Worm (Caenorhabditis elegans) whole organism, L4 larva: ENCODE data around the gene srh-246.
A peak's percentile ranks its signal among the peaks of the same experiment; 100 is the strongest.

ENCODE experiments used
- F37D6.2 ChIP-seq: sonication (generic microtip); optimal IDR thresholded peaks from 2 replicates; lab custom pipeline; 2016; ENCODE audit warnings: mild to moderate bottlenecking, missing genetic modification characterization, missing compliant biosample characterization
- F49E8.2 ChIP-seq: sonication (generic microtip); optimal IDR thresholded peaks from 2 replicates; lab custom pipeline; 2016; ENCODE audit warnings: missing compliant biosample characterization, mild to moderate bottlenecking, missing genetic modification characterization, borderline replicate concordance
- R02D3.7 ChIP-seq: fragments of 150-350 bp; sonication (generic microtip); optimal IDR thresholded peaks from 3 replicates; lab custom pipeline; 2014; ENCODE audit warnings: missing biosample characterization, missing genetic modification characterization
- Y48G9A.11 ChIP-seq: fragments of 200-800 bp; sonication (Bioruptor generic); IDR thresholded peaks from 2 replicates; pipeline ENCODE4 v1.3.6; 2022; ENCODE audit warnings: missing genetic modification reagents, missing genetic modification characterization, missing compliant biosample characterization
- Y75B8A.6 ChIP-seq: fragments of 200-800 bp; sonication (Bioruptor generic); IDR thresholded peaks from 2 replicates; pipeline ENCODE4 v1.3.6; 2022; ENCODE audit warnings: missing genetic modification reagents, missing genetic modification characterization, missing compliant biosample characterization
- ZK337.2 ChIP-seq: fragments of 200-800 bp; sonication (Bioruptor generic); IDR thresholded peaks from 2 replicates; pipeline ENCODE4 v1.3.6; 2022; ENCODE audit warnings: missing genetic modification reagents, missing genetic modification characterization, missing compliant biosample characterization
- aha-1 ChIP-seq: fragments of 150-350 bp; peaks from one replicate; lab custom pipeline; 2014; ENCODE audit warnings: missing biosample characterization, missing genetic modification characterization
- aly-2 ChIP-seq: sonication (generic microtip); optimal IDR thresholded peaks from 2 replicates; lab custom pipeline; 2018; ENCODE audit warnings: missing biosample characterization, missing genetic modification characterization
- ces-1 ChIP-seq: fragments of 150-350 bp; sonication (generic microtip); optimal IDR thresholded peaks from 4 replicates; lab custom pipeline; 2014; ENCODE audit warnings: missing biosample characterization, missing genetic modification reagents, missing genetic modification characterization
- daf-19 ChIP-seq: fragments of 200-800 bp; sonication (Bioruptor generic); conservative IDR thresholded peaks from 2 replicates; pipeline ENCODE4 v1.3.6; 2022; ENCODE audit warnings: missing genetic modification characterization, missing compliant biosample characterization
- dmd-6 ChIP-seq: fragments of 200-800 bp; sonication (Bioruptor generic); IDR thresholded peaks from 2 replicates; pipeline ENCODE4 v1.3.6; 2022; ENCODE audit warnings: missing genetic modification reagents, missing genetic modification characterization, missing compliant biosample characterization
- dve-1 ChIP-seq: sonication (generic microtip); optimal IDR thresholded peaks from 2 replicates; lab custom pipeline; 2017; ENCODE audit warnings: antibody characterized with exemption, mild to moderate bottlenecking, missing genetic modification characterization, missing compliant biosample characterization; ENCODE audit not compliant: insufficient read depth
- egl-27 ChIP-seq: sonication (generic microtip); optimal IDR thresholded peaks from 3 replicates; lab custom pipeline; 2017; ENCODE audit warnings: missing biosample characterization, missing genetic modification reagents, missing genetic modification characterization
- hif-1 ChIP-seq, 2 experiments: sonication (generic microtip); optimal IDR thresholded peaks; 2 replicates each; lab custom pipeline; 2016 to 2017; ENCODE audit warnings: missing compliant biosample characterization in 2 of 2, missing genetic modification characterization in 2 of 2, missing genetic modification reagents in 2 of 2, missing genotype in 2 of 2, mild to moderate bottlenecking in 1 of 2
- jun-1 ChIP-seq: fragments of 150-350 bp; optimal IDR thresholded peaks from 2 replicates; lab custom pipeline; 2014; ENCODE audit warnings: missing biosample characterization, missing genetic modification reagents, missing genetic modification characterization
- lin-13 ChIP-seq: fragments of 150-350 bp; optimal IDR thresholded peaks from 2 replicates; lab custom pipeline; 2014; ENCODE audit warnings: missing biosample characterization, missing genetic modification reagents, missing genetic modification characterization
- lin-38 ChIP-seq: fragments of 200-800 bp; sonication (Bioruptor generic); IDR thresholded peaks from 2 replicates; pipeline ENCODE4 v1.3.6; 2022; ENCODE audit warnings: missing genetic modification reagents, missing genetic modification characterization, missing compliant biosample characterization
- lir-3 ChIP-seq: sonication (generic microtip); optimal IDR thresholded peaks from 2 replicates; lab custom pipeline; 2016; ENCODE audit warnings: mild to moderate bottlenecking, missing genetic modification characterization, missing compliant biosample characterization
- lsy-2 ChIP-seq, 2 experiments: fragments of 150-350 bp in 1 of 2; sonication (generic microtip) in 1 of 2; optimal IDR thresholded peaks; 2 replicates each; lab custom pipeline; 2014 to 2017; ENCODE audit warnings: missing biosample characterization in 2 of 2, missing genetic modification characterization in 2 of 2
- madf-5 ChIP-seq, 2 experiments: fragments of 200-800 bp; sonication (Bioruptor generic); IDR thresholded peaks; 2 replicates each; pipeline ENCODE4 v1.3.6; 2022; ENCODE audit warnings: missing compliant biosample characterization in 2 of 2, missing genetic modification characterization in 2 of 2
- madf-9 ChIP-seq: fragments of 200-800 bp; sonication (Bioruptor generic); conservative IDR thresholded peaks from 2 replicates; pipeline ENCODE4 v1.3.6; 2022; ENCODE audit warnings: missing genetic modification reagents, missing genetic modification characterization, missing compliant biosample characterization
- mes-2 ChIP-seq: sonication (generic microtip); optimal IDR thresholded peaks from 2 replicates; lab custom pipeline; 2016; ENCODE audit warnings: missing genotype, mild to moderate bottlenecking, missing genetic modification characterization, missing compliant biosample characterization; ENCODE audit not compliant: poor library complexity, severe bottlenecking
- nhr-11 ChIP-seq: fragments of 150-350 bp; optimal IDR thresholded peaks from 2 replicates; lab custom pipeline; 2014; ENCODE audit warnings: missing biosample characterization, missing genetic modification characterization
- nhr-111 ChIP-seq: fragments of 200-800 bp; sonication (Bioruptor generic); optimal IDR thresholded peaks from 2 replicates; lab custom pipeline; 2018; ENCODE audit warnings: mild to moderate bottlenecking, missing genetic modification characterization, missing compliant biosample characterization
- nhr-237 ChIP-seq: sonication (generic microtip); optimal IDR thresholded peaks from 2 replicates; lab custom pipeline; 2017; ENCODE audit warnings: missing biosample characterization, missing genetic modification characterization
- nhr-25 ChIP-seq: sonication (generic microtip); optimal IDR thresholded peaks from 2 replicates; lab custom pipeline; 2017; ENCODE audit warnings: missing genetic modification characterization, mild to moderate bottlenecking, missing compliant biosample characterization, antibody characterized with exemption, moderate library complexity, borderline replicate concordance; ENCODE audit not compliant: insufficient read depth
- nhr-77 ChIP-seq: fragments of 150-350 bp; optimal IDR thresholded peaks from 2 replicates; lab custom pipeline; 2014; ENCODE audit warnings: missing biosample characterization, missing genetic modification characterization
- php-3 ChIP-seq: fragments of 200-800 bp; sonication (Bioruptor generic); IDR thresholded peaks from 2 replicates; pipeline ENCODE4 v1.3.6; 2022; ENCODE audit warnings: missing genetic modification reagents, missing genetic modification characterization, missing compliant biosample characterization
- saeg-2 ChIP-seq: fragments of 200-800 bp; sonication (Bioruptor generic); IDR thresholded peaks from 2 replicates; pipeline ENCODE4 v1.3.6; 2022; ENCODE audit warnings: missing genetic modification reagents, missing genetic modification characterization, missing compliant biosample characterization
- sdz-12 ChIP-seq: fragments of 200-800 bp; sonication (Bioruptor generic); optimal IDR thresholded peaks from 2 replicates; lab custom pipeline; 2018; ENCODE audit warnings: mild to moderate bottlenecking, missing genetic modification characterization, missing compliant biosample characterization
- set-16 ChIP-seq: fragments of 200-800 bp; sonication (Bioruptor generic); IDR thresholded peaks from 2 replicates; pipeline ENCODE4 v1.3.6; 2022; ENCODE audit warnings: missing genetic modification reagents, missing genetic modification characterization, missing compliant biosample characterization
- spr-3 ChIP-seq: fragments of 200-800 bp; sonication (Bioruptor generic); optimal IDR thresholded peaks from 2 replicates; lab custom pipeline; 2018; ENCODE audit warnings: mild to moderate bottlenecking, missing genetic modification characterization, missing compliant biosample characterization
- unc-39 ChIP-seq: sonication (generic microtip); optimal IDR thresholded peaks from 2 replicates; lab custom pipeline; 2017; ENCODE audit warnings: missing biosample characterization, missing genetic modification characterization
- unc-62 ChIP-seq, 3 experiments: fragments of 150-350 bp in 1 of 3; sonication (generic microtip); optimal IDR thresholded peaks in 2 of 3; peaks in 1 of 3; 1 replicate in 1 of 3; 2 replicates in 2 of 3; lab custom pipeline; 2014 to 2017; ENCODE audit warnings: missing biosample characterization in 3 of 3, missing genetic modification characterization in 3 of 3, missing genetic modification reagents in 3 of 3, missing genotype in 1 of 3
- ztf-11 ChIP-seq: fragments of 150-350 bp; optimal IDR thresholded peaks from 2 replicates; lab custom pipeline; 2014; ENCODE audit warnings: missing biosample characterization, missing genetic modification characterization

Gene srh-246

ce11 chrV:692720-693422 lies 35.3 kb upstream of the srh-246 start, which contains the start of gene srx-4:
Gene srx-4, minus strand, starts transcription at chrV:692770.
- TF ChIP-seq lir-3 (tag; lab: Kevin White, UChicago): no peak
- TF ChIP-seq hif-1 (tag; optimal IDR thresholded peaks at IDR 0.05; lab: Kevin White, UChicago): no peak
- TF ChIP-seq nhr-111 (GFP tag; lab: Kevin White, UChicago): no peak
- TF ChIP-seq unc-62 (GFP tag; optimal IDR thresholded peaks at IDR 0.05 in 1 of 2; lab: Kevin White, UChicago): peak in 1 of 2 experiments; percentile 90
- TF ChIP-seq unc-62 (tag; optimal IDR thresholded peaks at IDR 0.05; lab: Kevin White, UChicago): no peak
- TF ChIP-seq lsy-2 (tag; optimal IDR thresholded peaks at IDR 0.05; lab: Kevin White, UChicago): no peak
- no peak for TF ChIP-seq nhr-237 (tag; lab: Kevin White, UChicago)
- TF ChIP-seq aly-2: no peak
- TF ChIP-seq, all 104 proteins: peak for 1

- TF ChIP-seq nhr-25 (no peak), nhr-11 (tag; lab: Kevin White, UChicago) (no peak), set-16 (GFP tag; lab: Robert Waterston, UW) (peak; percentile 87), Y48G9A.11 (no peak), madf-9 (GFP tag; lab: Robert Waterston, UW) (no peak), lin-38 (GFP tag; lab: Robert Waterston, UW) (no peak), R02D3.7 (tag; lab: Kevin White, UChicago) (no peak), ces-1 (GFP tag; lab: Kevin White, UChicago) (no peak), aha-1 (tag; lab: Kevin White, UChicago) (peak; percentile 72), php-3 (GFP tag; lab: Robert Waterston, UW) (0 out of 2 replicates have a peak, but pooled peaks have one; percentile 26), F37D6.2 (no peak), nhr-77 (tag; lab: Kevin White, UChicago) (no peak), daf-19 (GFP tag; lab: Robert Waterston, UW) (no peak), madf-5 (GFP tag; IDR thresholded peaks at IDR 0.05; lab: Robert Waterston, UW) (0 out of 4 replicates have a peak, but pooled peaks of 1 of the 2 experiments have one; percentile 24), dmd-6 (GFP tag; lab: Robert Waterston, UW) (no peak), sdz-12 (GFP tag; lab: Kevin White, UChicago) (no peak), lin-13 (GFP tag; lab: Kevin White, UChicago) (no peak), ZK337.2 (GFP tag; lab: Robert Waterston, UW) (no peak), Y75B8A.6 (GFP tag; lab: Robert Waterston, UW) (no peak), egl-27 (no peak), ztf-11 (no peak)
Measured at ce11 chrV:689538-689937, 32.0 kb upstream of the srh-246 start.

- TF ChIP-seq saeg-2 (GFP tag; lab: Robert Waterston, UW) (no peak), lir-3 (tag; lab: Kevin White, UChicago) (no peak), F49E8.2 (tag; lab: Kevin White, UChicago) (no peak), ztf-11 (no peak), R02D3.7 (tag; lab: Kevin White, UChicago) (no peak), madf-9 (GFP tag; lab: Robert Waterston, UW) (no peak), mes-2 (tag; lab: Kevin White, UChicago) (no peak), unc-39 (tag; lab: Kevin White, UChicago) (no peak), ces-1 (GFP tag; lab: Kevin White, UChicago) (no peak), dve-1 (tag; lab: Kevin White, UChicago) (no peak), aly-2 (no peak), jun-1 (tag; lab: Kevin White, UChicago) (no peak), lin-38 (GFP tag; lab: Robert Waterston, UW) (no peak), spr-3 (GFP tag; lab: Kevin White, UChicago) (no peak)
Measured at ce11 chrV:687384-687783, 29.8 kb upstream of the srh-246 start, which contains the start of gene H25P19.1. Gene H25P19.1, plus strand, starts transcription at chrV:687684.
